Fruit fly (Drosophila melanogaster): ENCODE measurements around the gene CG3527.

The CG3527 gene

dm6 chrX:4588981-4589380 is 37.2 kb downstream of the CG3527 start:
- TF ChIP-seq psq (optimal IDR thresholded peaks at IDR 0.05), result no peak
- no peak for TF ChIP-seq CG8478 (optimal IDR thresholded peaks at IDR 0.05)
- TF ChIP-seq EcR (GFP tag; optimal IDR thresholded peaks at IDR 0.05), result no peak
- no peak for TF ChIP-seq usp (GFP tag; optimal IDR thresholded peaks at IDR 0.05)
- no peak for TF ChIP-seq pan (optimal IDR thresholded peaks at IDR 0.05)
- no peak for TF ChIP-seq Dll (optimal IDR thresholded peaks at IDR 0.05)

dm6 chrX:4589951-4590771 is 38.4 kb downstream of the CG3527 start:
- TF ChIP-seq CG8478 (optimal IDR thresholded peaks at IDR 0.05), result peak; percentile 35
- TF ChIP-seq pan (optimal IDR thresholded peaks at IDR 0.05), result no peak

- TF ChIP-seq psq (optimal IDR thresholded peaks at IDR 0.05) (no peak), Dll (optimal IDR thresholded peaks at IDR 0.05) (no peak), EcR (GFP tag; optimal IDR thresholded peaks at IDR 0.05) (no peak), CG8478 (optimal IDR thresholded peaks at IDR 0.05) (no peak), usp (GFP tag; optimal IDR thresholded peaks at IDR 0.05) (no peak), pan (optimal IDR thresholded peaks at IDR 0.05) (no peak)
Observed at dm6 chrX:4590772-4591064, 38.9 kb downstream of the CG3527 start.

dm6 chrX:4592258-4592657 is 40.5 kb downstream of the CG3527 start:
- TF ChIP-seq psq (optimal IDR thresholded peaks at IDR 0.05) (no peak), Dll (optimal IDR thresholded peaks at IDR 0.05) (no peak), CG8478 (optimal IDR thresholded peaks at IDR 0.05) (no peak), EcR (GFP tag; optimal IDR thresholded peaks at IDR 0.05) (no peak), usp (GFP tag; optimal IDR thresholded peaks at IDR 0.05) (no peak), pan (optimal IDR thresholded peaks at IDR 0.05) (no peak)

- TF ChIP-seq psq (optimal IDR thresholded peaks at IDR 0.05) (no peak), EcR (GFP tag; optimal IDR thresholded peaks at IDR 0.05) (no peak), Dll (optimal IDR thresholded peaks at IDR 0.05) (no peak), pan (optimal IDR thresholded peaks at IDR 0.05) (no peak), usp (GFP tag; optimal IDR thresholded peaks at IDR 0.05) (no peak), CG8478 (optimal IDR thresholded peaks at IDR 0.05) (no peak)
Observed at dm6 chrX:4596467-4597183, 44.9 kb downstream of the CG3527 start.

- TF ChIP-seq psq (optimal IDR thresholded peaks at IDR 0.05) (no peak), EcR (GFP tag; optimal IDR thresholded peaks at IDR 0.05) (no peak), pan (optimal IDR thresholded peaks at IDR 0.05) (no peak)
Observed at dm6 chrX:4599897-4600469, 48.2 kb downstream of the CG3527 start.

Measured in whole organism.